Worm (Caenorhabditis elegans): Measurements from ENCODE around the gene arrd-24.
A peak's percentile ranks its signal among the peaks of the same experiment; 100 is the strongest.
"Not testable (repeated sequence)": the region's sequence is repeated elsewhere in the genome, so short reads cannot be mapped to it uniquely, and the experiment has no call there.

Gene arrd-24

DNA sequence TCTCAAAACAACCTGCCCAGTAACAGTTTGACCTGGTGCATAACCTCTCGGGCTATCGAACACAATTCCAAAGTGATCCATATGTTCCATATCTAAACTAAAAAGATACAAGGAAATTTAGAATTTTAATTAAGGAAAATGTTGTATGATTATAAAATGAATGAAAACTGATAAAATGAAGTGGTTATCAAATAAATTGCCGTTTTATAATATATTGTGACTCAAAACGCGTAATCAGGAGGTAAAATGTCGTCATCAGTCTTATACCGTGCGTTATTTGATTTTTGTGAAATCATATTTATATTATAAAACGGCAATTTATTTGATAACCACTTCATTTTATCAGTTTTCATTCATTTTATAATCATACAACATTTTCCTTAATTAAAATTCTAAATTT lies at the start of gene arrd-24:
arrd-24 (minus strand) TSS at position 101 of the 400 bp plus-strand sequence.
- TF ChIP-seq M03D4.4 (tag; optimal IDR thresholded peaks at IDR 0.05); nhr-76 (tag; optimal IDR thresholded peaks at IDR 0.05); ham-2 (GFP tag; optimal IDR thresholded peaks at IDR 0.05): not testable (repeated sequence)

DNA sequence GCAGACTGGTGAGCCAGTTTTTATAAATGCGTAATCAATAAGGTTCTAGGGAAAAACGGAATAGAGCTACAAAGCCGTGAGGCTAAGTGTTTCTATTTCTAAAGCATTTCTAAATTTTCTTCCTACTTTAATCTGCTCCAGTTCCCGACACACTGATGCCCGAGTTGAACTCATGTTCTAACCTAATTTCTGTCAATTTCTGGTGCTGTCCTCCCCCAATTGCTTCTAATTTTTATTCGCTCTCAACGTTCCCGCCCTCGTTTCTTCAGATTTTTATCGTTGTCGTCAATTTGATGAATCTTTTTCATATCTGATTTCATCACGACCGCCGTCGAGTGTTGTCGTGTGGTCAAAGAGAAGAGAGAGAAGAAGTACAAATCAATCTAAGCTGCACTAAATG lies 49.6 kb upstream of the arrd-24 start:
- TF ChIP-seq ces-1 (GFP tag; optimal IDR thresholded peaks at IDR 0.05) (peak; percentile 82), sem-2 (GFP tag; optimal IDR thresholded peaks at IDR 0.05) (no peak)

DNA sequence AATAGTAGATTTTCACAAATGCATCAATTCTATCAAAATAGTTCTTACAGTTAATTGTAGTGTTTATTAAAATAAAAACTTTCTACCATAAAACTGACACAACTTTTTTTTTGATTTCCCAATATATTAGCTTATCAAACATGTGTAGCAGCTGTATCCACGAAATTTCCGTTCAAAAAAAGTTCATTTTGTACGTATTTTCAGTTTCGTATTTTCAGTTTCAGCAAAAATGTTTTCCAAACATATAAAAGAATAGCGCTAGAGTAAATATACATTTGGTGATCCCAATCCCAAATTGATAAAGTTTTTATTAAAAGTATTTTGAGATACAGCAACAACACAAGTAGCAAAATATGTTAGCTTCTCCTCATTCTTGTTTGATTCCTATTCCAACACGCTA lies 49.1 kb upstream of the arrd-24 start:
- TF ChIP-seq drap-1 (GFP tag; optimal IDR thresholded peaks at IDR 0.05) (no peak), nhr-76 (tag; optimal IDR thresholded peaks at IDR 0.05) (no peak), unc-120 (tag; optimal IDR thresholded peaks at IDR 0.05; ENCODE audit: poor library complexity, severe bottlenecking) (no peak), ham-2 (GFP tag; optimal IDR thresholded peaks at IDR 0.05) (no peak), cnd-1 (tag; optimal IDR thresholded peaks at IDR 0.05) (no peak), elt-3 (tag; optimal IDR thresholded peaks at IDR 0.05) (no peak), mep-1 (tag; optimal IDR thresholded peaks at IDR 0.05) (no peak), flh-1 (GFP tag; optimal IDR thresholded peaks at IDR 0.05) (no peak), elt-1 (tag; optimal IDR thresholded peaks at IDR 0.05; ENCODE audit: borderline replicate concordance, insufficient read depth) (no peak), nhr-12 (tag; optimal IDR thresholded peaks at IDR 0.05) (no peak), bed-3 (GFP tag; optimal IDR thresholded peaks at IDR 0.05) (no peak), lin-13 (tag; optimal IDR thresholded peaks at IDR 0.05) (no peak), sptf-1 (tag; optimal IDR thresholded peaks at IDR 0.05) (no peak), mls-2 (tag; optimal IDR thresholded peaks at IDR 0.05) (no peak), ceh-83 (GFP tag; optimal IDR thresholded peaks at IDR 0.05) (no peak), lsy-2 (tag; optimal IDR thresholded peaks at IDR 0.05) (no peak), ces-1 (GFP tag; optimal IDR thresholded peaks at IDR 0.05) (no peak), tbx-8 (GFP tag; optimal IDR thresholded peaks at IDR 0.05) (no peak)

DNA sequence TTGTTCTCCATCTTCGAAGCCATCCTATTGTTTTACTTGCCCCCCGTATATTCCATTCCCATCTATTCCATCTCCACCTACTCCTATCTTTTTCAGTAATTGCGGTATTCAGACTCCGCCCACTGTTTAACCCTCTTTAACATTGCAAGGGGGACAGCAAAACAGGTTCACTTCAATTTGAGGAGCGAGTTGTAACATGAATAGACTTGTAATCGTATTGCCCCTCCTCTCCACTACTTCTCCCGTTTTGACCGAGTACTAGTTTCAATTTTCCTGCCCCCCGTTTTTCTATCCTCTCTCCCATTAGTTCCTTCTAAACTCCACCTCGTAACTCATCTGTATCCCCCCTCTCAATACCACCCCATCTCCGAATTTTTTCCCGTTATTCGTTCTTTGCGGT lies 48.2 kb upstream of the arrd-24 start:
- TF ChIP-seq ceh-39 (tag; optimal IDR thresholded peaks at IDR 0.05) (no peak), sem-2 (GFP tag; optimal IDR thresholded peaks at IDR 0.05) (no peak), lin-32 (GFP tag; optimal IDR thresholded peaks at IDR 0.05) (no peak), ces-1 (GFP tag; optimal IDR thresholded peaks at IDR 0.05) (peak; percentile 77), unc-120 (tag; optimal IDR thresholded peaks at IDR 0.05; ENCODE audit: poor library complexity, severe bottlenecking) (no peak)

DNA sequence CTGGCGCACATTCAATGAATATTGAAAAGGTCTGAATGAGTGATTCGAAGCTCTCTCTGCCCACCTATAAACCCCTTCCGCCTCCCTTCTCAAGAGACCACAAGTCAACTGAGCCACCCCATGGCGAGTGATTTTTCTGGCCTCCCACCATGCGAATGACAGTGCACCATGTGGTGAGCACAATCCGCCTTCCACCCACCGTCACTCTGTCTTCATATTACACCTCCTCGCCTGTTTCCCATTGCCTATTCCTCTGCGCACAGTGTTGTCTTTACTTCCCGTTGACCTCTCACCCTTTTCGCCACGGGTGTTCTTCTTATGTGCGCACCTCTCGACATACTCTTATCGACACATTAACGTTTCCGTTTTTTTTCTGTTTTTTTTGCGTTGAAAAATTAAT lies 46.6 kb upstream of the arrd-24 start:
- TF ChIP-seq elt-3 (tag; optimal IDR thresholded peaks at IDR 0.05) (no peak), lin-13 (tag; optimal IDR thresholded peaks at IDR 0.05) (no peak), hlh-1 (tag; optimal IDR thresholded peaks at IDR 0.05) (peak; percentile 57), cnd-1 (tag; optimal IDR thresholded peaks at IDR 0.05) (peak; percentile 43), unc-120 (tag; optimal IDR thresholded peaks at IDR 0.05; ENCODE audit: poor library complexity, severe bottlenecking) (no peak), ces-1 (GFP tag; optimal IDR thresholded peaks at IDR 0.05) (no peak), sptf-1 (tag; optimal IDR thresholded peaks at IDR 0.05) (peak; percentile 38), nhr-2 (tag; optimal IDR thresholded peaks at IDR 0.05) (peak; percentile 83), flh-1 (GFP tag; optimal IDR thresholded peaks at IDR 0.05) (no peak)

DNA sequence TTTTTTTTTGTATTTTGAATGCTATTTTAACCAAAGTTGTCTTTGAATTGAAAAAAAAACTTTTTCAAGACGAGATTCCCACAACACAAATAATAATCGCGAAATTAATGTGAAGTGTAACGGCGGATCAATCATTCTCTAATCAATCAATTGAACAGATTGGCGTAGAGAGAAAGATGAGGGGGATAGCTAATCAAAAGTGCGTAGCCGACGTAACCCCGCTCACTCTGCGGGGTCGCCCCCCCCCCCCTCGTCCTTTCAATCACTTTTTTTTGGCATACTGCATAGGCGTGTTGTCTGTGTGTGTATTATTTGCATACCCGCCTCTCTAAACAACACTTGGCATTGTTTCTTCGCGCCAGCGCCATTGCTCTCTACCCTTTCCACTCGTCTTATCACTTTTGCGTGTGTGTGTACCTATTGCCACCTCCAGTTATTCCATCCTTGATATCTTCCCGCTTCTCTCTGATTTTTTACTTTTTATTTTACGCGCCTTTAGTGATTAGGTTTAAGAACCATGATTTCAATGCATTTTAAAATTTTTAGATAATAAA lies 44.2 kb upstream of the arrd-24 start:
- TF ChIP-seq unc-120 (tag; optimal IDR thresholded peaks at IDR 0.05; ENCODE audit: poor library complexity, severe bottlenecking) (peak; percentile 16), M03D4.4 (tag; optimal IDR thresholded peaks at IDR 0.05) (peak; percentile 15), drap-1 (GFP tag; optimal IDR thresholded peaks at IDR 0.05) (no peak), unc-62 (GFP tag; optimal IDR thresholded peaks at IDR 0.05) (peak; percentile 35), elt-1 (tag; optimal IDR thresholded peaks at IDR 0.05; ENCODE audit: borderline replicate concordance, insufficient read depth) (no peak), nhr-28 (tag; optimal IDR thresholded peaks at IDR 0.05) (no peak), ham-2 (GFP tag; optimal IDR thresholded peaks at IDR 0.05) (peak; percentile 29)

DNA sequence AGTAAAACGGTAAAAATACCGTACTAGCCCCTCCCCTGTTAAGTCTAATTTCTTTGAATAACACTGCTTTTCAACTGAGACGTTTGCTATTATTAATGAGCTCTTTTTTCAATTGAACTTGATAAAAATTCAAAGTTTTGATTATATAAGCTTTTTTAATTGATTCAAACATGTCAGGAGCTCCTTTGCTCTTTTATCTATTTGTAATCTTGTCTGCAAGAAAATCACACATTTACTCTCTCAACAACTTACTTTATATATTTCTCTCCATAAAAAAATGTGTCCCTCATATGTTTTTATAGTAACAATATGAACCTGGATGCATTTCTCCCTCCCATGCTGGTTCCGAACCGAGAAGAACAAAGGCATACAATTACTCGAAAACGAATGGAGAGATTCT lies 40.0 kb upstream of the arrd-24 start, which contains the start of gene C04C11.1:
C04C11.1 (plus strand) TSS at position 301 of the 400 bp plus-strand sequence.
- no peak for TF ChIP-seq lin-13 (tag; optimal IDR thresholded peaks at IDR 0.05)
